In genomic region chrX:5329266-5329898, dm6 we compare ENCODE assay signal across 1 fruit fly cellular context.
TF ChIP-seq lines count a peak whose summit lies in the region.

Gene CG3309, minus strand, starts transcription at chrX:5329347.
Gene XRCC1, plus strand, starts transcription at chrX:5329876.

TF ChIP-seq in whole organism, embryonic, 481 proteins besides CTCF, POLR2A, EP300 and RAD21 (continued from another document and continues in another):
- TF ChIP-seq CG10147 (GFP tag; optimal IDR thresholded peaks at IDR 0.05; lab: Kevin White, UChicago) (peak; percentile 14), CG8089 (GFP tag; optimal IDR thresholded peaks at IDR 0.05; lab: Kevin White, UChicago) (no peak), HLH4C (GFP tag; IDR thresholded peaks at IDR 0.05; lab: Robert Waterston, UW; ENCODE audit: partially characterized antibody) (peak; percentile 82), CG17912 (GFP tag; optimal IDR thresholded peaks at IDR 0.05; lab: Kevin White, UChicago) (no peak), CG13775 (GFP tag; optimal IDR thresholded peaks at IDR 0.05; lab: Kevin White, UChicago) (peak; percentile 74), Dip2 (GFP tag; IDR thresholded peaks at IDR 0.05; lab: Robert Waterston, UW) (no peak), ind (GFP tag; optimal IDR thresholded peaks at IDR 0.05; lab: Kevin White, UChicago) (peak; percentile 31), CG7372 (GFP tag; IDR thresholded peaks at IDR 0.05; lab: Robert Waterston, UW) (peak; percentile 52; the same call in 1 of the 2 replicates), Scr (GFP tag; IDR thresholded peaks at IDR 0.05; lab: Robert Waterston, UW; ENCODE audit: partially characterized antibody) (peak; percentile 94), ewg (GFP tag; optimal IDR thresholded peaks at IDR 0.05; lab: Kevin White, UChicago) (peak; percentile 13), gem (tag; optimal IDR thresholded peaks at IDR 0.05; lab: Kevin White, UChicago) (peak; percentile 72), Nf-YA (GFP tag; IDR thresholded peaks at IDR 0.05; lab: Robert Waterston, UW) (no peak), CG15514 (GFP tag; optimal IDR thresholded peaks at IDR 0.05; lab: Kevin White, UChicago) (peak; percentile 32), grau (tag; optimal IDR thresholded peaks at IDR 0.05; lab: Kevin White, UChicago) (peak; percentile 62), CG34224 (GFP tag; IDR thresholded peaks at IDR 0.05; lab: Robert Waterston, UW; ENCODE audit: partially characterized antibody) (peak; percentile 65), ase (GFP tag; IDR thresholded peaks at IDR 0.05; lab: Robert Waterston, UW) (peak; percentile 46; the same call in 1 of the 3 replicates), CG3281 (GFP tag; optimal IDR thresholded peaks at IDR 0.05; lab: Kevin White, UChicago) (no peak), CG5953 (GFP tag; IDR thresholded peaks at IDR 0.05; lab: Robert Waterston, UW) (no peak), chn (GFP tag; optimal IDR thresholded peaks at IDR 0.05; lab: Kevin White, UChicago) (peak; percentile 19), CHES-1-like (GFP tag; optimal IDR thresholded peaks at IDR 0.05; lab: Kevin White, UChicago) (no peak), CG8924 (tag; optimal IDR thresholded peaks at IDR 0.05; lab: Kevin White, UChicago) (peak; percentile 69), CG7987 (GFP tag; optimal IDR thresholded peaks at IDR 0.05; lab: Kevin White, UChicago) (no peak), CG9932 (GFP tag; IDR thresholded peaks at IDR 0.05; lab: Robert Waterston, UW) (peak; percentile 65), CG7271 (tag; optimal IDR thresholded peaks at IDR 0.05; lab: Kevin White, UChicago) (no peak), Xbp1 (GFP tag; optimal IDR thresholded peaks at IDR 0.05; lab: Kevin White, UChicago) (peak; percentile 48), CG6765 (GFP tag; optimal IDR thresholded peaks at IDR 0.05; lab: Kevin White, UChicago) (peak; percentile 3), CG15479 (GFP tag; optimal IDR thresholded peaks at IDR 0.05; lab: Kevin White, UChicago) (no peak), CG11093 (GFP tag; IDR thresholded peaks at IDR 0.05; lab: Robert Waterston, UW) (no peak), usp (GFP tag; optimal IDR thresholded peaks at IDR 0.05; lab: Kevin White, UChicago) (no peak), Ptx1 (GFP tag; IDR thresholded peaks at IDR 0.05; lab: Robert Waterston, UW) (peak; percentile 71), CG16863 (GFP tag; optimal IDR thresholded peaks at IDR 0.05; lab: Kevin White, UChicago) (no peak), CG6813 (GFP tag; optimal IDR thresholded peaks at IDR 0.05; lab: Kevin White, UChicago) (peak; percentile 0), tx (GFP tag; optimal IDR thresholded peaks at IDR 0.05; lab: Kevin White, UChicago) (no peak), Lim3 (GFP tag; IDR thresholded peaks at IDR 0.05; lab: Robert Waterston, UW) (no peak), CG1832 (GFP tag; optimal IDR thresholded peaks at IDR 0.05; lab: Kevin White, UChicago) (no peak), slbo (GFP tag; IDR thresholded peaks at IDR 0.05; lab: Robert Waterston, UW) (peak; percentile 81), CG2116 (GFP tag; optimal IDR thresholded peaks at IDR 0.05; lab: Kevin White, UChicago) (peak; percentile 24), sna (GFP tag; IDR thresholded peaks at IDR 0.05; lab: Robert Waterston, UW; ENCODE audit: partially characterized antibody) (peak; percentile 87), Opbp (GFP tag; IDR thresholded peaks at IDR 0.05; lab: Robert Waterston, UW; ENCODE audit: partially characterized antibody) (peak; percentile 73), CG10267 (tag; optimal IDR thresholded peaks at IDR 0.05; lab: Kevin White, UChicago) (peak; percentile 89), slou (GFP tag; optimal IDR thresholded peaks at IDR 0.05; lab: Kevin White, UChicago) (no peak), ATbp (GFP tag; optimal IDR thresholded peaks at IDR 0.05; lab: Kevin White, UChicago) (no peak), Adf1 (GFP tag; IDR thresholded peaks at IDR 0.05; lab: Robert Waterston, UW) (peak; percentile 38; the same call in 1 of the 2 replicates), Oaz (GFP tag; IDR thresholded peaks at IDR 0.05; lab: Robert Waterston, UW) (peak; percentile 49; the same call in 1 of the 2 replicates), stc (GFP tag; IDR thresholded peaks at IDR 0.05; lab: Robert Waterston, UW) (peak; percentile 48; the same call in 1 of the 2 replicates), D (optimal IDR thresholded peaks at IDR 0.05; lab: Kevin White, UChicago) (no peak), D (GFP tag; optimal IDR thresholded peaks at IDR 0.05; lab: Kevin White, UChicago) (peak; percentile 8), Dbx (GFP tag; IDR thresholded peaks at IDR 0.05; lab: Robert Waterston, UW) (peak; percentile 64; the same call in 2 of the 3 replicates), tio (GFP tag; optimal IDR thresholded peaks at IDR 0.05; lab: Kevin White, UChicago) (no peak), run (tag; optimal IDR thresholded peaks at IDR 0.05; lab: Kevin White, UChicago) (no peak), CG10959 (GFP tag; IDR thresholded peaks at IDR 0.05; lab: Robert Waterston, UW) (no peak), gt (GFP tag; IDR thresholded peaks at IDR 0.05; lab: Robert Waterston, UW) (peak; percentile 28; the same call in 1 of the 2 replicates), CG7839 (tag; optimal IDR thresholded peaks at IDR 0.05; lab: Kevin White, UChicago) (peak; percentile 47), ERR (GFP tag; optimal IDR thresholded peaks at IDR 0.05; lab: Kevin White, UChicago) (no peak), CG14860 (GFP tag; IDR thresholded peaks at IDR 0.05; lab: Robert Waterston, UW; ENCODE audit: partially characterized antibody) (peak; percentile 86), CG3407 (GFP tag; optimal IDR thresholded peaks at IDR 0.05; lab: Kevin White, UChicago) (peak; percentile 7), CG15696 (tag; optimal IDR thresholded peaks at IDR 0.05; lab: Kevin White, UChicago) (peak; percentile 42), dm (GFP tag; optimal IDR thresholded peaks at IDR 0.05; lab: Kevin White, UChicago) (no peak), Tbp (GFP tag; optimal IDR thresholded peaks at IDR 0.05; lab: Kevin White, UChicago) (no peak), CG8944 (GFP tag; optimal IDR thresholded peaks at IDR 0.05; lab: Kevin White, UChicago) (no peak), Chrac-16 (GFP tag; optimal IDR thresholded peaks at IDR 0.05; lab: Kevin White, UChicago) (peak; percentile 13), CG4360 (GFP tag; IDR thresholded peaks at IDR 0.05; lab: Robert Waterston, UW) (no peak), Dip3 (GFP tag; optimal IDR thresholded peaks at IDR 0.05; lab: Kevin White, UChicago) (no peak), amos (GFP tag; IDR thresholded peaks at IDR 0.05; lab: Robert Waterston, UW; ENCODE audit: partially characterized antibody) (peak; percentile 86), HLH54F (GFP tag; optimal IDR thresholded peaks at IDR 0.05; lab: Kevin White, UChicago) (no peak), CG14014 (GFP tag; IDR thresholded peaks at IDR 0.05; lab: Robert Waterston, UW) (peak; percentile 55; the same call in 1 of the 2 replicates), CG5245 (GFP tag; optimal IDR thresholded peaks at IDR 0.05; lab: Kevin White, UChicago) (no peak), CG4854 (GFP tag; optimal IDR thresholded peaks at IDR 0.05; lab: Kevin White, UChicago) (no peak), CG1602 (GFP tag; optimal IDR thresholded peaks at IDR 0.05; lab: Kevin White, UChicago) (peak; percentile 23), CrebB (tag; optimal IDR thresholded peaks at IDR 0.05; lab: Kevin White, UChicago) (no peak), fru (optimal IDR thresholded peaks at IDR 0.05; lab: Kevin White, UChicago) (no peak), Asciz (GFP tag; optimal IDR thresholded peaks at IDR 0.05; lab: Kevin White, UChicago) (no peak), Atf6 (GFP tag; IDR thresholded peaks at IDR 0.05; lab: Robert Waterston, UW) (peak; percentile 50; the same call in 1 of the 2 replicates), Bteb2 (GFP tag; optimal IDR thresholded peaks at IDR 0.05; lab: Kevin White, UChicago) (no peak), CG3726 (GFP tag; IDR thresholded peaks at IDR 0.05; lab: Robert Waterston, UW) (no peak), nom (GFP tag; optimal IDR thresholded peaks at IDR 0.05; lab: Kevin White, UChicago) (no peak), dimm (GFP tag; IDR thresholded peaks at IDR 0.05; lab: Robert Waterston, UW) (no peak), hth (optimal IDR thresholded peaks at IDR 0.05; lab: Kevin White, UChicago) (no peak), dan (GFP tag; IDR thresholded peaks at IDR 0.05; lab: Robert Waterston, UW) (no peak), CG17186 (GFP tag; optimal IDR thresholded peaks at IDR 0.05; lab: Kevin White, UChicago) (no peak), gce (GFP tag; IDR thresholded peaks at IDR 0.05; lab: Robert Waterston, UW) (no peak), ftz-f1 (GFP tag; optimal IDR thresholded peaks at IDR 0.05; lab: Kevin White, UChicago) (no peak), Lhr (GFP tag; optimal IDR thresholded peaks at IDR 0.05; lab: Kevin White, UChicago) (peak; percentile 6), HmgZ (tag; optimal IDR thresholded peaks at IDR 0.05; lab: Kevin White, UChicago) (no peak), ci (GFP tag; IDR thresholded peaks at IDR 0.05; lab: Robert Waterston, UW) (peak; percentile 57; the same call in 2 of the 3 replicates), pros (GFP tag; optimal IDR thresholded peaks at IDR 0.05; lab: Kevin White, UChicago) (no peak), Fer3 (tag; optimal IDR thresholded peaks at IDR 0.05; lab: Kevin White, UChicago) (peak; percentile 17), Bdp1 (GFP tag; optimal IDR thresholded peaks at IDR 0.05; lab: Kevin White, UChicago) (no peak), Doc3 (GFP tag; IDR thresholded peaks at IDR 0.05; lab: Robert Waterston, UW; ENCODE audit: partially characterized antibody) (peak; percentile 86), CG31388 (GFP tag; optimal IDR thresholded peaks at IDR 0.05; lab: Kevin White, UChicago) (no peak), CG6175 (GFP tag; IDR thresholded peaks at IDR 0.05; lab: Robert Waterston, UW) (no peak), CG14050 (GFP tag; IDR thresholded peaks at IDR 0.05; lab: Robert Waterston, UW) (peak; percentile 13; the same call in 1 of the 3 replicates), lab (GFP tag; optimal IDR thresholded peaks at IDR 0.05; lab: Kevin White, UChicago) (no peak), CG14710 (tag; optimal IDR thresholded peaks at IDR 0.05; lab: Kevin White, UChicago) (peak; percentile 65), CG6683 (GFP tag; optimal IDR thresholded peaks at IDR 0.05; lab: Kevin White, UChicago) (no peak), CG33557 (GFP tag; optimal IDR thresholded peaks at IDR 0.05; lab: Kevin White, UChicago) (peak; percentile 46), onecut (GFP tag; IDR thresholded peaks at IDR 0.05; lab: Robert Waterston, UW) (no peak), H2.0 (GFP tag; IDR thresholded peaks at IDR 0.05; lab: Robert Waterston, UW) (peak; percentile 59), Sry-β (GFP tag; optimal IDR thresholded peaks at IDR 0.05; lab: Kevin White, UChicago) (peak; percentile 98), CG1024 (GFP tag; IDR thresholded peaks at IDR 0.05; lab: Robert Waterston, UW) (no peak), CG12219 (GFP tag; optimal IDR thresholded peaks at IDR 0.05; lab: Kevin White, UChicago) (no peak), H15 (GFP tag; IDR thresholded peaks at IDR 0.05; lab: Robert Waterston, UW) (peak; percentile 54; the same call in 1 of the 3 replicates), fd102C (GFP tag; optimal IDR thresholded peaks at IDR 0.05; lab: Kevin White, UChicago) (no peak), CG10274 (GFP tag; optimal IDR thresholded peaks at IDR 0.05; lab: Kevin White, UChicago) (no peak), CG12299 (tag; optimal IDR thresholded peaks at IDR 0.05; lab: Kevin White, UChicago) (no peak), Stat92E (GFP tag; optimal IDR thresholded peaks at IDR 0.05; lab: Kevin White, UChicago) (no peak), Mrtf (GFP tag; IDR thresholded peaks at IDR 0.05; lab: Robert Waterston, UW) (no peak), CG7556 (GFP tag; optimal IDR thresholded peaks at IDR 0.05; lab: Kevin White, UChicago) (peak; percentile 8), mld (GFP tag; IDR thresholded peaks at IDR 0.05; lab: Robert Waterston, UW; ENCODE audit: partially characterized antibody) (peak; percentile 64; the same call in 2 of the 3 replicates), BEAF-32 (GFP tag; optimal IDR thresholded peaks at IDR 0.05; lab: Kevin White, UChicago) (peak; percentile 83), Abd-B (GFP tag; optimal IDR thresholded peaks at IDR 0.05; lab: Kevin White, UChicago) (peak; percentile 34), Usf (GFP tag; optimal IDR thresholded peaks at IDR 0.05; lab: Kevin White, UChicago) (no peak), Side (GFP tag; optimal IDR thresholded peaks at IDR 0.05; lab: Kevin White, UChicago) (no peak), tin (GFP tag; optimal IDR thresholded peaks at IDR 0.05; lab: Kevin White, UChicago) (peak; percentile 17), oc (tag; optimal IDR thresholded peaks at IDR 0.05; lab: Kevin White, UChicago) (no peak), Atf-2 (GFP tag; optimal IDR thresholded peaks at IDR 0.05; lab: Kevin White, UChicago) (no peak), CG1603 (tag; optimal IDR thresholded peaks at IDR 0.05; lab: Kevin White, UChicago) (no peak), Ada2b (GFP tag; IDR thresholded peaks at IDR 0.05; lab: Robert Waterston, UW) (no peak), crp (GFP tag; optimal IDR thresholded peaks at IDR 0.05; lab: Kevin White, UChicago) (no peak), ssp (GFP tag; IDR thresholded peaks at IDR 0.05; lab: Robert Waterston, UW) (peak; percentile 48; the same call in 1 of the 2 replicates), CG14965 (GFP tag; optimal IDR thresholded peaks at IDR 0.05; lab: Kevin White, UChicago; ENCODE audit: borderline replicate concordance) (no peak), CG10321 (GFP tag; IDR thresholded peaks at IDR 0.05; lab: Robert Waterston, UW) (no peak), slp2 (GFP tag; optimal IDR thresholded peaks at IDR 0.05; lab: Kevin White, UChicago) (no peak), CG9817 (tag; optimal IDR thresholded peaks at IDR 0.05; lab: Kevin White, UChicago) (peak; percentile 54), CG8281 (tag; optimal IDR thresholded peaks at IDR 0.05; lab: Kevin White, UChicago) (no peak), CG7745 (tag; optimal IDR thresholded peaks at IDR 0.05; lab: Kevin White, UChicago) (no peak), ro (GFP tag; IDR thresholded peaks at IDR 0.05; lab: Robert Waterston, UW) (no peak), Max (GFP tag; optimal IDR thresholded peaks at IDR 0.05; lab: Kevin White, UChicago) (peak; percentile 4), gcm (GFP tag; optimal IDR thresholded peaks at IDR 0.05; lab: Kevin White, UChicago) (peak; percentile 7), Deaf1 (tag; optimal IDR thresholded peaks at IDR 0.05; lab: Kevin White, UChicago) (peak; percentile 5), CG13424 (tag; optimal IDR thresholded peaks at IDR 0.05; lab: Kevin White, UChicago) (peak; percentile 53), ranshi (GFP tag; IDR thresholded peaks at IDR 0.05; lab: Robert Waterston, UW) (peak; percentile 33; the same call in 1 of the 2 replicates), CG6654 (GFP tag; optimal IDR thresholded peaks at IDR 0.05; lab: Kevin White, UChicago) (no peak)
